Worm (Caenorhabditis elegans): ENCODE data around the gene C01B9.1.

ce11 chrII:13732577-13732976 is 38.8 kb upstream of the C01B9.1 start:
- no peak for TF ChIP-seq ztf-29 (GFP tag; IDR thresholded peaks at IDR 0.05)
- no peak for TF ChIP-seq flt-1 (GFP tag; IDR thresholded peaks at IDR 0.05)
- TF ChIP-seq ref-1 (GFP tag; conservative IDR thresholded peaks at IDR 0.05), result no peak
- TF ChIP-seq ztf-23 (GFP tag; IDR thresholded peaks at IDR 0.05), result no peak

All from whole organism, midembryonic.